Worm (Caenorhabditis elegans) whole organism, L3 larva: ENCODE results near the gene W08E12.7.

ENCODE experiments used
- jun-1 ChIP-seq: fragments of 150-350 bp; optimal IDR thresholded peaks from 2 replicates; lab custom pipeline; 2014; ENCODE audit warnings: missing biosample characterization, missing genetic modification reagents, missing genetic modification characterization
- mdl-1 ChIP-seq: fragments of 150-350 bp; optimal IDR thresholded peaks from 2 replicates; lab custom pipeline; 2014; ENCODE audit warnings: missing biosample characterization, missing genetic modification characterization
- nhr-11 ChIP-seq: fragments of 150-350 bp; optimal IDR thresholded peaks from 2 replicates; lab custom pipeline; 2014; ENCODE audit warnings: missing biosample characterization, missing genetic modification characterization
- nhr-25 ChIP-seq: sonication (generic microtip); optimal IDR thresholded peaks from 2 replicates; lab custom pipeline; 2017; ENCODE audit warnings: missing biosample characterization, missing genetic modification characterization
- nhr-77 ChIP-seq: fragments of 150-350 bp; optimal IDR thresholded peaks from 2 replicates; lab custom pipeline; 2014; ENCODE audit warnings: missing biosample characterization, missing genetic modification characterization
- snpc-4 ChIP-seq: fragments of 150-350 bp; optimal IDR thresholded peaks from 2 replicates; lab custom pipeline; 2014; ENCODE audit warnings: missing biosample characterization, missing genetic modification characterization

- TF ChIP-seq snpc-4 (tag; lab: Kevin White, UChicago) (no peak), nhr-77 (tag; lab: Kevin White, UChicago) (no peak), jun-1 (no peak), nhr-11 (tag; lab: Kevin White, UChicago) (no peak), nhr-25 (tag; lab: Kevin White, UChicago) (no peak), mdl-1 (tag; lab: Kevin White, UChicago) (no peak)
These were observed 44.9 kb upstream of the W08E12.7 start for ce11 chrIV:3250020-3250419.
